Worm (Caenorhabditis elegans) whole organism, mixed stage, embryonic: ENCODE data around the gene mdt-27.

Source experiments
- M03D4.4 ChIP-seq: sonication (generic microtip); optimal IDR thresholded peaks from 2 replicates; lab custom pipeline; 2017; ENCODE audit warnings: mild to moderate bottlenecking, missing genetic modification characterization, missing compliant biosample characterization
- drap-1 ChIP-seq: fragments of 200-800 bp; sonication (Bioruptor generic); optimal IDR thresholded peaks from 3 replicates; lab custom pipeline; 2018; ENCODE audit warnings: mild to moderate bottlenecking, missing genetic modification characterization, missing compliant biosample characterization
- elt-3 ChIP-seq: fragments of 150-350 bp; optimal IDR thresholded peaks from 2 replicates; lab custom pipeline; 2014; ENCODE audit warnings: missing biosample characterization, missing genetic modification characterization
- lin-32 ChIP-seq: fragments of 200-800 bp; sonication (Bioruptor generic); optimal IDR thresholded peaks from 2 replicates; lab custom pipeline; 2018; ENCODE audit warnings: mild to moderate bottlenecking, missing genetic modification characterization, missing compliant biosample characterization
- mep-1 ChIP-seq: fragments of 150-350 bp; optimal IDR thresholded peaks from 2 replicates; lab custom pipeline; 2017; ENCODE audit warnings: missing biosample characterization, missing genetic modification reagents, missing genetic modification characterization, inconsistent platforms
- nhr-237 ChIP-seq: fragments of 150-350 bp; optimal IDR thresholded peaks from 2 replicates; lab custom pipeline; 2014; ENCODE audit warnings: missing biosample characterization, missing genetic modification characterization
- nhr-76 ChIP-seq: sonication (generic microtip); optimal IDR thresholded peaks from 2 replicates; lab custom pipeline; 2017; ENCODE audit warnings: missing biosample characterization, missing genetic modification characterization
- snpc-4 ChIP-seq: fragments of 150-350 bp; optimal IDR thresholded peaks from 2 replicates; lab custom pipeline; 2014; ENCODE audit warnings: missing biosample characterization, missing genetic modification characterization
- unc-62 ChIP-seq: fragments of 150-350 bp; optimal IDR thresholded peaks from 2 replicates; lab custom pipeline; 2014; ENCODE audit warnings: missing biosample characterization, missing genetic modification reagents, missing genetic modification characterization
- ztf-11 ChIP-seq: fragments of 150-350 bp; optimal IDR thresholded peaks from 2 replicates; lab custom pipeline; 2014; ENCODE audit warnings: missing biosample characterization, missing genetic modification characterization

DNA sequence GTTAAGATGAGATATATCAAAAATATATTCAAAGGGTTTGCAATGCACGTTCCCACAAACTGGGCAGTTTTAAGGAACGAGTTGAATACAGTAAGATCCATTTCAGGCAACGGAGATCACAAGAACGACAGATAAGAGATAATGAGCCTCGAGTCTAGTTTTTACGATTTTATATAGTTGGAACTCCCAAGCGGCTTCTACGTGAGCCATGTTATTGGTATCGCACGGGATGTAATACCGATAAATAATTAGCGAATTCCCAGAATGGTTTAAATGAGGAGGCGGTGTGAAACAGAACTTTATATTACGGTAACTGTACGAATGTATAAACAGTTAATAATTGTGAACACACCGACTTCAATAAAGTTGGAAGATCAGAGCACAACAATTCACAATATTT, 14.6 kb downstream of the mdt-27 start, which contains the start of gene str-177:
- TF ChIP-seq unc-62 (GFP tag; lab: Kevin White, UChicago) = no peak
- TF ChIP-seq elt-3 (tag; lab: Kevin White, UChicago) = no peak
- no peak for TF ChIP-seq snpc-4 (tag; lab: Kevin White, UChicago)
- no peak for TF ChIP-seq M03D4.4 (tag; lab: Kevin White, UChicago)
- no peak for TF ChIP-seq nhr-76 (tag; lab: Kevin White, UChicago)
- TF ChIP-seq drap-1 = no peak
- no peak for TF ChIP-seq ztf-11
- no peak for TF ChIP-seq lin-32 (GFP tag; lab: Kevin White, UChicago)
- TF ChIP-seq nhr-237 (tag; lab: Kevin White, UChicago) = no peak
- TF ChIP-seq mep-1 (tag; lab: Kevin White, UChicago) = no peak
